Worm (Caenorhabditis elegans) whole organism, L2 larva: Measurements from ENCODE around the gene sgnh-1.

Experiments
- ama-1 ChIP-seq: fragments of 150-350 bp; optimal IDR thresholded peaks from 2 replicates; lab custom pipeline; 2018; ENCODE audit warnings: inconsistent platforms
- ceh-16 ChIP-seq: fragments of 150-350 bp; optimal IDR thresholded peaks from 2 replicates; lab custom pipeline; 2014; ENCODE audit warnings: missing biosample characterization, missing genetic modification characterization
- ceh-82 ChIP-seq: fragments of 150-350 bp; optimal IDR thresholded peaks from 2 replicates; lab custom pipeline; 2014; ENCODE audit warnings: missing biosample characterization, missing genetic modification characterization
- egl-27 ChIP-seq: sonication (generic microtip); optimal IDR thresholded peaks from 3 replicates; lab custom pipeline; 2017; ENCODE audit warnings: missing biosample characterization, missing genetic modification reagents, missing genetic modification characterization
- lin-13 ChIP-seq: fragments of 150-350 bp; optimal IDR thresholded peaks from 2 replicates; lab custom pipeline; 2014; ENCODE audit warnings: missing biosample characterization, missing genetic modification reagents, missing genetic modification characterization
- nhr-11 ChIP-seq: fragments of 150-350 bp; optimal IDR thresholded peaks from 2 replicates; lab custom pipeline; 2014; ENCODE audit warnings: missing biosample characterization, missing genetic modification characterization
- nhr-237 ChIP-seq: fragments of 150-350 bp; optimal IDR thresholded peaks from 2 replicates; lab custom pipeline; 2014; ENCODE audit warnings: missing biosample characterization, missing genetic modification characterization
- nhr-25 ChIP-seq: fragments of 150-350 bp; sonication (generic microtip); optimal IDR thresholded peaks from 3 replicates; lab custom pipeline; 2014; ENCODE audit warnings: missing biosample characterization, missing genetic modification characterization
- skn-1 ChIP-seq: sonication (generic microtip); optimal IDR thresholded peaks from 2 replicates; lab custom pipeline; 2017; ENCODE audit warnings: missing biosample characterization, missing genetic modification characterization
- snpc-4 ChIP-seq: fragments of 150-350 bp; optimal IDR thresholded peaks from 2 replicates; lab custom pipeline; 2014; ENCODE audit warnings: missing biosample characterization, missing genetic modification characterization
- unc-39 ChIP-seq: fragments of 150-350 bp; optimal IDR thresholded peaks from 2 replicates; lab custom pipeline; 2014; ENCODE audit warnings: missing biosample characterization, missing genetic modification characterization
- unc-62 ChIP-seq: fragments of 150-350 bp; optimal IDR thresholded peaks from 2 replicates; lab custom pipeline; 2014; ENCODE audit warnings: missing biosample characterization, missing genetic modification reagents, missing genetic modification characterization
- zag-1 ChIP-seq: fragments of 150-350 bp; optimal IDR thresholded peaks from 2 replicates; lab custom pipeline; 2014; ENCODE audit warnings: missing biosample characterization, missing genetic modification characterization
- ztf-11 ChIP-seq: sonication (generic microtip); optimal IDR thresholded peaks from 2 replicates; lab custom pipeline; 2017; ENCODE audit warnings: missing biosample characterization, missing genetic modification characterization

ce11 chrIV:4880634-4881033, 9.1 kb upstream of the sgnh-1 start:
- TF ChIP-seq snpc-4 (tag; lab: Kevin White, UChicago), result peak; percentile 98
- TF ChIP-seq skn-1 (tag; lab: Kevin White, UChicago), result no peak
- no peak for TF ChIP-seq unc-39 (tag; lab: Kevin White, UChicago)
- no peak for TF ChIP-seq nhr-11
- no peak for TF ChIP-seq ceh-16 (tag; lab: Kevin White, UChicago)
- no peak for TF ChIP-seq zag-1 (tag; lab: Kevin White, UChicago)
- peak; percentile 49 for TF ChIP-seq nhr-25 (tag; lab: Kevin White, UChicago)
- TF ChIP-seq ceh-82 (tag; lab: Kevin White, UChicago), result no peak
- TF ChIP-seq unc-62 (GFP tag; lab: Kevin White, UChicago), result no peak
- no peak for TF ChIP-seq nhr-237
- TF ChIP-seq ztf-11 (tag; lab: Kevin White, UChicago), result no peak
- peak; percentile 84 for TF ChIP-seq ama-1 (lab: Kevin White, UChicago)
- peak; percentile 54 for TF ChIP-seq lin-13 (GFP tag; lab: Kevin White, UChicago)
- TF ChIP-seq egl-27 (tag; lab: Kevin White, UChicago), result peak; percentile 21
